Fruit fly (Drosophila melanogaster) whole organism, embryonic: ENCODE measurements around the gene grim.
A peak's percentile ranks its signal among the peaks of the same experiment; 100 is the strongest.

ENCODE experiments used
- CG10654 ChIP-seq: fragments of 200-800 bp; sonication (Bioruptor generic); optimal IDR thresholded peaks from 2 replicates; lab custom pipeline; 2016; ENCODE audit warnings: missing biosample characterization, missing genetic modification characterization
- CG12071 ChIP-seq: fragments of 200-800 bp; sonication (Bioruptor generic); optimal IDR thresholded peaks from 3 replicates; lab custom pipeline; 2018; ENCODE audit warnings: missing biosample characterization, mild to moderate bottlenecking, missing genetic modification characterization
- CG12104 ChIP-seq: fragments of 200-800 bp; sonication (Bioruptor generic); optimal IDR thresholded peaks from 3 replicates; lab custom pipeline; 2016; ENCODE audit warnings: missing biosample characterization, missing genetic modification characterization
- CG12299 ChIP-seq: fragments of 200-800 bp; sonication (Bioruptor generic); optimal IDR thresholded peaks from 2 replicates; lab custom pipeline; 2018; ENCODE audit warnings: missing biosample characterization, mild to moderate bottlenecking, missing genetic modification characterization
- CG14710 ChIP-seq: fragments of 200-800 bp; sonication (Bioruptor generic); optimal IDR thresholded peaks from 3 replicates; lab custom pipeline; 2019; ENCODE audit warnings: missing biosample characterization, mild to moderate bottlenecking, missing genetic modification characterization, moderate library complexity
- CG2129 ChIP-seq: fragments of 200-800 bp; sonication (Bioruptor generic); IDR thresholded peaks from 2 replicates; pipeline ENCODE4 v1.3.6; 2022; ENCODE audit warnings: missing biosample characterization, missing genetic modification characterization; ENCODE audit not compliant: partially characterized antibody
- CG2712 ChIP-seq: fragments of 200-800 bp; optimal IDR thresholded peaks from 3 replicates; lab custom pipeline; 2019; ENCODE audit warnings: missing biosample characterization, mild to moderate bottlenecking, missing genetic modification characterization, moderate library complexity
- CG31441 ChIP-seq: fragments of 200-800 bp; sonication (Bioruptor generic); IDR thresholded peaks from 2 replicates; pipeline ENCODE4 v1.3.6; 2022; ENCODE audit warnings: missing biosample characterization, missing genetic modification characterization
- CG3163 ChIP-seq: fragments of 200-800 bp; sonication (Bioruptor generic); optimal IDR thresholded peaks from 3 replicates; lab custom pipeline; 2016; ENCODE audit warnings: missing biosample characterization, missing genetic modification characterization
- CG3407 ChIP-seq: fragments of 200-800 bp; sonication (Bioruptor generic); optimal IDR thresholded peaks from 2 replicates; lab custom pipeline; 2018; ENCODE audit warnings: missing biosample characterization, mild to moderate bottlenecking, missing genetic modification characterization
- CG4820 ChIP-seq: fragments of 200-800 bp; sonication (Bioruptor generic); optimal IDR thresholded peaks from 3 replicates; lab custom pipeline; 2016; ENCODE audit warnings: missing biosample characterization, missing genetic modification characterization
- CG6254 ChIP-seq: fragments of 200-800 bp; sonication (Bioruptor generic); optimal IDR thresholded peaks from 3 replicates; lab custom pipeline; 2017; ENCODE audit warnings: mild to moderate bottlenecking, missing biosample characterization, missing genetic modification reagents, missing genetic modification characterization
- CG8281 ChIP-seq: fragments of 200-800 bp; sonication (Bioruptor generic); optimal IDR thresholded peaks from 2 replicates; lab custom pipeline; 2018; ENCODE audit warnings: missing biosample characterization, mild to moderate bottlenecking, missing genetic modification characterization, moderate library complexity
- CG9727 ChIP-seq: fragments of 200-800 bp; sonication (Bioruptor generic); optimal IDR thresholded peaks from 3 replicates; lab custom pipeline; 2017; ENCODE audit warnings: missing biosample characterization, mild to moderate bottlenecking, missing genetic modification characterization
- CoRest ChIP-seq: fragments of 200-800 bp; sonication (Bioruptor generic); optimal IDR thresholded peaks from 3 replicates; lab custom pipeline; 2018; ENCODE audit warnings: missing biosample characterization, mild to moderate bottlenecking, missing genetic modification characterization, moderate library complexity
- D ChIP-seq, 2 experiments: fragments of 200-800 bp in 1 of 2; fragments of >200 bp in 1 of 2; sonication (Bioruptor generic) in 1 of 2; optimal IDR thresholded peaks; 2 replicates in 1 of 2; 3 replicates in 1 of 2; lab custom pipeline; 2017; ENCODE audit warnings: mild to moderate bottlenecking in 1 of 2, missing biosample characterization in 1 of 2, missing genetic modification characterization in 1 of 2, missing genetic modification reagents in 1 of 2
- Dbx ChIP-seq: fragments of 200-800 bp; sonication (Bioruptor generic); IDR thresholded peaks from 3 replicates; pipeline ENCODE4 v1.3.6; 2022; ENCODE audit warnings: missing biosample characterization, missing genetic modification characterization
- Dll ChIP-seq: fragments of 200-800 bp; sonication (Bioruptor generic); IDR thresholded peaks from 4 replicates; pipeline ENCODE4 v1.3.6; 2022; ENCODE audit warnings: missing biosample characterization, missing genetic modification characterization; ENCODE audit not compliant: partially characterized antibody
- Dp ChIP-seq: fragments of 200-800 bp; sonication (Bioruptor generic); optimal IDR thresholded peaks from 2 replicates; lab custom pipeline; 2018; ENCODE audit warnings: missing biosample characterization, mild to moderate bottlenecking, missing genetic modification characterization, moderate library complexity
- Elba2 ChIP-seq: fragments of 200-800 bp; sonication (Bioruptor generic); optimal IDR thresholded peaks from 3 replicates; lab custom pipeline; 2016; ENCODE audit warnings: missing biosample characterization, missing genetic modification characterization
- Ets97D ChIP-seq: fragments of 200-800 bp; sonication (Bioruptor generic); optimal IDR thresholded peaks from 3 replicates; lab custom pipeline; 2016; ENCODE audit warnings: missing biosample characterization, missing genetic modification characterization
- HLH54F ChIP-seq: fragments of 200-800 bp; sonication (Bioruptor generic); optimal IDR thresholded peaks from 3 replicates; lab custom pipeline; 2016; ENCODE audit warnings: missing biosample characterization, missing genetic modification characterization
- Opbp ChIP-seq: fragments of 200-800 bp; sonication (Bioruptor generic); IDR thresholded peaks from 3 replicates; pipeline ENCODE4 v1.3.6; 2022; ENCODE audit warnings: missing biosample characterization, missing genetic modification characterization; ENCODE audit not compliant: partially characterized antibody
- Sox102F ChIP-seq: fragments of 200-800 bp; sonication (Bioruptor generic); optimal IDR thresholded peaks from 2 replicates; lab custom pipeline; 2018; ENCODE audit warnings: missing biosample characterization, mild to moderate bottlenecking, missing genetic modification characterization, moderate library complexity
- Tbp ChIP-seq: fragments of >200 bp; optimal IDR thresholded peaks from 2 replicates; lab custom pipeline; 2018; ENCODE audit warnings: missing biosample characterization, missing genetic modification characterization
- Vsx1 ChIP-seq: fragments of 200-800 bp; sonication (Bioruptor generic); optimal IDR thresholded peaks from 2 replicates; lab custom pipeline; 2017; ENCODE audit warnings: missing biosample characterization, mild to moderate bottlenecking, missing genetic modification characterization, missing genetic modification reagents
- bab2 ChIP-seq: fragments of 200-800 bp; sonication (Bioruptor generic); optimal IDR thresholded peaks from 2 replicates; lab custom pipeline; 2016; ENCODE audit warnings: missing biosample characterization, missing genetic modification characterization
- br ChIP-seq: fragments of >200 bp; optimal IDR thresholded peaks from 2 replicates; lab custom pipeline; 2017
- cad ChIP-seq: fragments of >200 bp; optimal IDR thresholded peaks from 2 replicates; lab custom pipeline; 2017; ENCODE audit warnings: missing biosample characterization, missing genetic modification characterization
- chm ChIP-seq: fragments of 200-800 bp; sonication (Bioruptor generic); IDR thresholded peaks from 2 replicates; pipeline ENCODE4 v1.3.6; 2022; ENCODE audit warnings: missing biosample characterization, missing genetic modification characterization
- danr ChIP-seq: fragments of 200-800 bp; sonication (Bioruptor generic); IDR thresholded peaks from 2 replicates; pipeline ENCODE4 v1.3.6; 2022; ENCODE audit warnings: missing biosample characterization, missing genetic modification characterization
- gcm2 ChIP-seq: fragments of 200-800 bp; sonication (Bioruptor generic); optimal IDR thresholded peaks from 2 replicates; lab custom pipeline; 2016; ENCODE audit warnings: missing biosample characterization, missing genetic modification characterization
- gem ChIP-seq: fragments of 200-800 bp; sonication (Bioruptor generic); optimal IDR thresholded peaks from 2 replicates; lab custom pipeline; 2019; ENCODE audit warnings: missing biosample characterization, mild to moderate bottlenecking, missing genetic modification characterization, moderate library complexity
- grn ChIP-seq: fragments of 200-800 bp; sonication (Bioruptor generic); optimal IDR thresholded peaks from 3 replicates; lab custom pipeline; 2017; ENCODE audit warnings: missing biosample characterization, missing genetic modification characterization
- hkb ChIP-seq, 2 experiments: fragments of 200-800 bp in 1 of 2; fragments of >200 bp in 1 of 2; sonication (Bioruptor generic) in 1 of 2; IDR thresholded peaks in 1 of 2; optimal IDR thresholded peaks in 1 of 2; 2 replicates each; pipeline versions ENCODE4 v1.3.6 to Lab custom; 2017 to 2022; ENCODE audit warnings: missing biosample characterization in 1 of 2, missing genetic modification characterization in 1 of 2
- lilli ChIP-seq: fragments of 200-800 bp; sonication (Bioruptor generic); optimal IDR thresholded peaks from 3 replicates; lab custom pipeline; 2016; ENCODE audit warnings: missing biosample characterization, missing genetic modification characterization
- lola ChIP-seq, 3 experiments: fragments of >200 bp in 2 of 3; fragments of 200-800 bp in 1 of 3; sonication (Bioruptor generic) in 1 of 3; optimal IDR thresholded peaks; 2 replicates each; lab custom pipeline; 2017 to 2019; ENCODE audit warnings: missing biosample characterization in 3 of 3, missing genetic modification characterization in 3 of 3, mild to moderate bottlenecking in 1 of 3, moderate library complexity in 1 of 3
- luna ChIP-seq: fragments of 200-800 bp; sonication (Bioruptor generic); optimal IDR thresholded peaks from 2 replicates; lab custom pipeline; 2016; ENCODE audit warnings: missing biosample characterization, missing genetic modification characterization
- nmo ChIP-seq: fragments of 200-800 bp; sonication (Bioruptor generic); optimal IDR thresholded peaks from 2 replicates; lab custom pipeline; 2018; ENCODE audit warnings: missing biosample characterization, mild to moderate bottlenecking, missing genetic modification characterization, moderate library complexity
- pho ChIP-seq: fragments of 200-800 bp; sonication (Bioruptor generic); optimal IDR thresholded peaks from 2 replicates; lab custom pipeline; 2016; ENCODE audit warnings: missing biosample characterization, missing genetic modification characterization
- prd ChIP-seq, 3 experiments: fragments of >200 bp in 2 of 3; fragments of 200-800 bp in 1 of 3; sonication (Bioruptor generic) in 1 of 3; optimal IDR thresholded peaks in 2 of 3; IDR thresholded peaks in 1 of 3; 2 replicates in 2 of 3; 3 replicates in 1 of 3; pipeline versions ENCODE4 v1.3.6 to Lab custom; 2017 to 2022; ENCODE audit warnings: missing biosample characterization in 1 of 3, missing genetic modification characterization in 1 of 3
- pros ChIP-seq: fragments of 200-800 bp; sonication (Bioruptor generic); optimal IDR thresholded peaks from 3 replicates; lab custom pipeline; 2019; ENCODE audit warnings: missing biosample characterization, mild to moderate bottlenecking, missing genetic modification characterization, moderate library complexity
- ro ChIP-seq: fragments of 200-800 bp; sonication (Bioruptor generic); IDR thresholded peaks from 2 replicates; pipeline ENCODE4 v1.3.6; 2022; ENCODE audit warnings: missing biosample characterization, missing genetic modification characterization
- row ChIP-seq: fragments of 200-800 bp; sonication (Bioruptor generic); IDR thresholded peaks from 3 replicates; pipeline ENCODE4 v1.3.6; 2022; ENCODE audit warnings: missing biosample characterization, missing genetic modification characterization
- salm ChIP-seq: fragments of 200-800 bp; sonication (Bioruptor generic); optimal IDR thresholded peaks from 2 replicates; lab custom pipeline; 2018; ENCODE audit warnings: missing biosample characterization, mild to moderate bottlenecking, missing genetic modification characterization
- slp2 ChIP-seq: fragments of 200-800 bp; sonication (Bioruptor generic); optimal IDR thresholded peaks from 2 replicates; lab custom pipeline; 2016; ENCODE audit warnings: missing biosample characterization, missing genetic modification characterization
- sqz ChIP-seq: fragments of 200-800 bp; sonication (Bioruptor generic); optimal IDR thresholded peaks from 3 replicates; lab custom pipeline; 2018; ENCODE audit warnings: missing biosample characterization, mild to moderate bottlenecking, missing genetic modification characterization
- stwl ChIP-seq: fragments of 200-800 bp; sonication (Bioruptor generic); optimal IDR thresholded peaks from 3 replicates; lab custom pipeline; 2018; ENCODE audit warnings: missing biosample characterization, mild to moderate bottlenecking, missing genetic modification characterization, moderate library complexity
- trem ChIP-seq: fragments of 200-800 bp; optimal IDR thresholded peaks from 3 replicates; lab custom pipeline; 2019; ENCODE audit warnings: missing biosample characterization, mild to moderate bottlenecking, missing genetic modification characterization, moderate library complexity
- zfh2 ChIP-seq: fragments of 200-800 bp; sonication (Bioruptor generic); optimal IDR thresholded peaks from 2 replicates; lab custom pipeline; 2016; ENCODE audit warnings: missing biosample characterization, missing genetic modification characterization

Gene grim

dm6 chr3L:18273121-18273520 is 31.1 kb downstream of the grim start:
- TF ChIP-seq Elba2 (GFP tag; lab: Kevin White, UChicago) = no peak
- no peak for TF ChIP-seq CoRest
- TF ChIP-seq CG9727 (GFP tag; lab: Kevin White, UChicago) = peak; percentile 52
- no peak for TF ChIP-seq Ets97D
- peak in 1 of 3 experiments; percentile 55 for TF ChIP-seq lola (GFP tag; optimal IDR thresholded peaks at IDR 0.05; lab: Kevin White, UChicago)
- no peak for TF ChIP-seq HLH54F (GFP tag; lab: Kevin White, UChicago)
- TF ChIP-seq bab2 (GFP tag; lab: Kevin White, UChicago) = no peak
- TF ChIP-seq nmo (GFP tag; lab: Kevin White, UChicago) = peak; percentile 22
- TF ChIP-seq trem = peak; percentile 23
- TF ChIP-seq zfh2 (GFP tag; lab: Kevin White, UChicago) = no peak
- TF ChIP-seq sqz (GFP tag; lab: Kevin White, UChicago) = peak; percentile 4
- no peak for TF ChIP-seq Dbx (GFP tag; lab: Robert Waterston, UW)
- TF ChIP-seq Vsx1 = no peak
- TF ChIP-seq CG4820 = no peak
- peak; percentile 46 for TF ChIP-seq gem (tag; lab: Kevin White, UChicago)
- peak; percentile 31 for TF ChIP-seq CG2712
- TF ChIP-seq salm = no peak
- TF ChIP-seq slp2 (GFP tag; lab: Kevin White, UChicago) = no peak
- TF ChIP-seq gcm2 = no peak
- TF ChIP-seq pho = no peak
- no peak for TF ChIP-seq CG2129 (GFP tag; lab: Robert Waterston, UW)
- no peak for TF ChIP-seq D (optimal IDR thresholded peaks at IDR 0.05; lab: Kevin White, UChicago)
- peak; percentile 12 for TF ChIP-seq D (GFP tag; optimal IDR thresholded peaks at IDR 0.05; lab: Kevin White, UChicago)
- no peak for TF ChIP-seq Dll (GFP tag; lab: Robert Waterston, UW)
- no peak for TF ChIP-seq grn (GFP tag; lab: Kevin White, UChicago)
- TF ChIP-seq CG6254 (GFP tag; lab: Kevin White, UChicago) = peak; percentile 30
- no peak for TF ChIP-seq ro (GFP tag; lab: Robert Waterston, UW)
- TF ChIP-seq Tbp (GFP tag; lab: Kevin White, UChicago) = no peak
- no peak for TF ChIP-seq CG3407 (GFP tag; lab: Kevin White, UChicago)
- no peak for TF ChIP-seq br
- no peak for TF ChIP-seq lilli (GFP tag; lab: Kevin White, UChicago)
- TF ChIP-seq luna (GFP tag; lab: Kevin White, UChicago) = no peak
- no peak for TF ChIP-seq stwl (tag; lab: Kevin White, UChicago)
- peak; percentile 48; the same call in 2 of the 3 replicates for TF ChIP-seq row (GFP tag; lab: Robert Waterston, UW)
- TF ChIP-seq Opbp = no peak
- no peak for TF ChIP-seq CG12299
- no peak for TF ChIP-seq CG3163 (GFP tag; lab: Kevin White, UChicago)
- TF ChIP-seq CG10654 = no peak
- TF ChIP-seq CG8281 = no peak
- no peak for TF ChIP-seq chm
- no peak for TF ChIP-seq CG12104
- no peak for TF ChIP-seq hkb (optimal IDR thresholded peaks at IDR 0.05; lab: Kevin White, UChicago)
- TF ChIP-seq hkb (GFP tag; IDR thresholded peaks at IDR 0.05; lab: Robert Waterston, UW) = no peak
- TF ChIP-seq prd (optimal IDR thresholded peaks at IDR 0.05; lab: Kevin White, UChicago) = no peak
- TF ChIP-seq prd (GFP tag; IDR thresholded peaks at IDR 0.05; lab: Robert Waterston, UW) = peak; percentile 33; the same call in 2 of the 3 replicates
- peak; percentile 55; the same call in 1 of the 2 replicates for TF ChIP-seq CG31441
- TF ChIP-seq Dp (GFP tag; lab: Kevin White, UChicago) = no peak
- TF ChIP-seq CG12071 (GFP tag; lab: Kevin White, UChicago) = no peak
- TF ChIP-seq danr = no peak
- no peak for TF ChIP-seq cad (GFP tag; lab: Kevin White, UChicago)
- TF ChIP-seq CG14710 (tag; lab: Kevin White, UChicago) = peak; percentile 9
- no peak for TF ChIP-seq Sox102F (GFP tag; lab: Kevin White, UChicago)
- TF ChIP-seq pros (GFP tag; lab: Kevin White, UChicago) = no peak
